Fruit fly (Drosophila melanogaster) S2 (cell line): ENCODE measurements around the gene Tk.

Experiments
- CG8478 ChIP-seq: fragments of >200 bp; optimal IDR thresholded peaks from 2 replicates; lab custom pipeline; 2018
- CTCF ChIP-seq, 2 experiments: fragments of >200 bp; optimal IDR thresholded peaks; 2 replicates each; lab custom pipeline; 2018

Gene Tk

DNA sequence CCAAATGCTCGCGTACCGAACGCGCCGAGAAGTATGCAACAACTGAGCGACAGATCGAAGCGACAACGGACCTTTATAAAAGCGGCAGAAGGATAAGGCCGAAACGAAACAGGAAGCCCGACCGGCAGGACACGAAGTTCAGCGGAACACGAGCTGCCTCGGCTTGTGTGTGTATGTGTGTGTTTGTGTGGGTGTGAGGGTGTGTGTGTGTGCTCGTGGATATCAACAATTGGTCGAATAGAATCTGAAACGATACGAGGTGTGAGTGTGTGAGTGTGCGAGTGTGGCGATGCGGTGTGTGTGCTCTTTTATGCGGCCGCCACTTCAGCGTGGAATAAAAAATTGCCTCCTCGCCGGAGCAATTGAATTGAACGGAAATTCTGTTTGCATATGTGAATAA, at the start of gene Tk:
Gene Tk, minus strand, starts transcription at position 57 of the 400 bp plus-strand sequence.
- no peak for TF ChIP-seq CG8478 (lab: Kevin White, UChicago)
- TF ChIP-seq CTCF (optimal IDR thresholded peaks at IDR 0.05; lab: Kevin White, UChicago): no peak

DNA sequence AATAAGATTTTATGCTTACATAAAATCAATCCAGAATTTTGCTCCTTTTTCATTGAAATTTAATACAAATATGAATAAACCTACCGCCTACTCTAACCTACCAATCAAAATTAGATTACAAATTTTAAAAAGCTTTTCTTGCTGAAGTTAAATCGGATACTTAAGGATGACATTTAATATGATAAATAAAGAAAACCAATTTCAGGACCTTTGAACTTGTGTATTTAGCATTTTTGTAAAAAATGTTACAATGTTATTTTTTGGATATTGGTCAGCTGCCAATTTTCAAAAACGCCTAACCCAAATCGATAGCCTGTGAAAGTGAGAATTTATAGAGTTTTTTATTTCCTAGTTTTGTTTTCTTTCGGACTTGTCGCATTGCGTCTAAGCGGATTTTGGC, 43.8 kb upstream of the Tk start, which contains the start of gene CG14739:
Gene CG14739, minus strand, starts transcription at position 101 of the 400 bp plus-strand sequence.
- no peak for TF ChIP-seq CG8478 (lab: Kevin White, UChicago)
- TF ChIP-seq CTCF (optimal IDR thresholded peaks at IDR 0.05; lab: Kevin White, UChicago): no peak

DNA sequence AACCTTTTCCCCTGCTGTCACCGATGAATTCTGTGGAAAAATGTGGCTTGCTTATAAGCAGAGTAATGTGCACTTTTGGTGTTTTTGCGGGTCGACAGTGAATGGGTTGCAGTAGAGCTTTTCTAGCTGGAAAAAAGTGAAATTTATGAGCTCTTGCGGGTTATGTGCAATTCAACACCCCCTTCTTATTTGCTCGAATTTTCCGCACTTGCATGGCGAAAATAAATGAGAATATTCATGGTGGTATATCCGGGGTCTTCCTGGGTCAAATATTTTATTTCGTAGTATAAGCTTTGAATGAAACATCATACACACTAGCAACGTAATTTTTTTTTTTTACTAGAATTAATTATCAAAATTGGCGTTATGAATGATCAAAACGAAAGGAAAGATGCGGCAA, 35.0 kb upstream of the Tk start, which contains the start of gene CG14736:
Gene CG14736, plus strand, starts transcription at position 301 of the 400 bp plus-strand sequence.
- TF ChIP-seq CG8478 (lab: Kevin White, UChicago) (no peak), CTCF (optimal IDR thresholded peaks at IDR 0.05; lab: Kevin White, UChicago) (no peak)

DNA sequence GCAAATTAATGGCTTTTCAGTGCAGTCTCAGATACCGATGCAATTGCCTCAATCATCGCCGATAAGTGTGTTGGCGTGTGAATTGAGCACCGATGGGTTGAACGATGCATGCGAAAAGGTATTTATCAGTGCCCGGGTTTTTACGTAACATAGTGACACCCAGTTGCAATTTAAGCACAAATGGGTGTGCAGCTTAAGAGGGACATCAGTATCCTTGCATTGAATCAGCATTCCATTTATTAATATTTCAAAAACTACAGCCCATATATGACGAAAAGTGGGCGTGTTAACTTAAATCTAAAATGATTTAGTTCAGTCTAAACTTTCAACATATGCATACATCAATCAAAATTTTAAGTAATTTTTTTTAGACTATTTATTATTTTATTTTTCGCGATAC, 27.6 kb upstream of the Tk start, which contains the start of gene ssp5:
Gene ssp5, plus strand, starts transcription at position 301 of the 400 bp plus-strand sequence.
- TF ChIP-seq CTCF (optimal IDR thresholded peaks at IDR 0.05; lab: Kevin White, UChicago) (no peak), CG8478 (lab: Kevin White, UChicago) (no peak)

DNA sequence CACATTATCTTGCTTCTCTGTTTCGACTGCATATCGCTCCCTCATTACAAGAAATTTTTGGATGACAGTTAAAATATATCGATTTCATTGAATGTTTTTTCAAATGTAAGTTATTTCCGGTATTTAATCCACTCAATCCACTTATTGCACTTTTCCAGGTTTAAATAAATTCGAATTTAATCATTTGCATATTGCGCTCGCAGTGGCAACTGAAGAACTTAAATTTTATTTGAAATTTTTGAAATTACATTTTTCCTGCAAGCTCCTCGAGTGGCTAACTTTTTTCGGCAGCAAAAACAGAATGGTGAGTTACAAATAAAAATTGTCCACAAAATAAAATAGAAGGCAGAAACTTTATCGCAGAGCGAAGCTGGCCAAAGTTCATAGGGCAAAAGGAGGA, 26.4 kb upstream of the Tk start, which contains the start of the genes CG31358, CG42504 and CG42505:
Gene CG31358, minus strand, starts transcription at position 101 of the 400 bp plus-strand sequence.
Gene CG42504, minus strand, starts transcription at position 101 of the 400 bp plus-strand sequence.
Gene CG42505, minus strand, starts transcription at position 101 of the 400 bp plus-strand sequence.
- TF ChIP-seq CTCF (optimal IDR thresholded peaks at IDR 0.05; lab: Kevin White, UChicago) (no peak), CG8478 (lab: Kevin White, UChicago) (no peak)

DNA sequence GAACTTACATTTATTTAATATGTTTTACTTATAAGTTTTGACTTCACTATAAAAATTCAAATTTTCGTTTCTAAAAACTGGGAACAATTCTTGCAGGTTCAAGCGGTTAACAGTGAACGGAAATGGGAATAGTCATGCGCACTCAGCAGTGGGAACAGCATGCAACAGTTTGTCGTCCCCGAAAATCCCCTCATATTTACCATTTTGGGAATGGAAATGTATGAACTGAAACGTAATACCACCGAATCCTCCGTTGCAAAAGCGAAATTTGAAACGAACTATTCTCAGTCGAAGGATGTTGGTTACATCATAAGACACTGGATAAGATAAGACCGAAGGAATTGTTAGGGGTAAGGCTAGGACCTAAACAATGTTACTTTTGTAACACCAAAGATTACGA, 15.7 kb upstream of the Tk start:
- TF ChIP-seq CTCF (optimal IDR thresholded peaks at IDR 0.05; lab: Kevin White, UChicago): no peak
- TF ChIP-seq CG8478 (lab: Kevin White, UChicago): no peak

DNA sequence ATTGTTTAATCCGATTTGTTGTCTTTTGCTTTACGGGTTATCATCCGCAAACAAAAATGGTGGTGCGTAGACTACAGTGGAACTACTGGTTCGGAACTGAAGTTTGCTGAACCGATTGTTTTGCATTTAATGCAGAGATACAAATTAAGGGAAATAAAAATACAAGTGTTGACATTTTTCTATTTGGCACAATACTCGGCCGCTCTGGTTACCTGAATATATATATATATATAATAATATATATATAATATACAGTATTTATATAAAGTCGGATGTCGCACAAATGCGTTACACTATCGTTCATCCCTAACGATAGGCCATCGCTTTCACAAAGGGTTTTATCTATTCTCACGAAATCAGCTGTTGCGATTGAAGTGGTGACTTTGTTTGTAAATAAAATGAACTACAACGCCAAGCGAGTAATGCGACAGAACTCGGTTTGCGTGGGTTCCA, 11.6 kb upstream of the Tk start, which contains the start of the genes DCAF12 and Spt3:
Gene DCAF12, minus strand, starts transcription at position 204 of the 453 bp plus-strand sequence.
Gene Spt3, plus strand, starts transcription at position 329 of the 453 bp plus-strand sequence.
- TF ChIP-seq CG8478 (lab: Kevin White, UChicago): no peak
- no peak for TF ChIP-seq CTCF (optimal IDR thresholded peaks at IDR 0.05; lab: Kevin White, UChicago)

DNA sequence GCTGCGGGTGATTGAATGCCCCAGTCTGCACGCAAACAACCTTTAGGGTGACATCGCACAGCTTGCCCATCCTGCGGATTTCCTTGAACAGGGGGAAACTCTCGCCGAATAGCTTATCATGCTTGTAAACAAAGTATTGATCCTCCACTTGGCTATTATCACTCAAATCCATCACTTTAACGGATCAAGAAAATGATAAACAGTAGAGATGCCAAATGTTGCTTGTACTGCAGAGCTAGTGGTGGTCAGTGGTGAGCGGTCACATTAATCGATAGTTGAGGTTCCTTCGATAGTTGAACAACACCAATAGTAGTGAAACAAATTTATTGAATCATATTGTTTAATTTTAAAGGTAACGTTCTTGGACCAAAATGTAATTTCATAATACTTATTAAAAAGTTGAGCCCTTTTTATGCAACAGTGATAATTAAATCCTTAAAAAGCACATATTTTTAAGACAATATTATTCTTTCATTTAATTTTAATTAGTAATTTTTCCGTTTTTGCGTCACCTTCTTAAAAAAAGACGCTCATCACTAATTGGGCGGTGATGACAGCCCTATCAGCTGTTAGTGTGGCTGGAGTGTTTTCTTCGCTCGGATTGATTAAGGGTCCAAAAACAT, 5.0 kb upstream of the Tk start, which contains the start of the genes KLHL18 and GCC185:
Gene KLHL18, minus strand, starts transcription at position 233 of the 623 bp plus-strand sequence.
Gene GCC185, plus strand, starts transcription at position 571 of the 623 bp plus-strand sequence.
- TF ChIP-seq CTCF (optimal IDR thresholded peaks at IDR 0.05; lab: Kevin White, UChicago) (no peak), CG8478 (lab: Kevin White, UChicago) (no peak)

DNA sequence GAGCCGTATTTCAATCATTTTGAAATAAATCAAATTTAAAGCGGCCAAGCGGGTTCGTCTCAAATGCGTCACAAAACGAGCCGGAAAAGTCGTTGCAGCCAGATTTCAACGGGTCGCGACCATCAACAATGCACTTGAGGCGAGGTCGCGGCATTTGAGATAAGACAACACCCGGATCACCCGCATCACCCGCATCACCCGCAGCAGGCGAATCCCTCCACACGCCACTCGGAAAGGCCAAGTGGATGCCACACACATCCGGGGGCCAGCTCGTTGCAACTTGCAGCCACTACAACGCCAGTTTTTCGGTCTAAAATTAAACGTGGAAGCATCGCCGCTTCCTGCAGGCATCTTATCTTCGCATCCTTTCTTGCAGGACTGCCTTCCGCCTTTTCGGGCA, 1.1 kb upstream of the Tk start:
- TF ChIP-seq CG8478 (lab: Kevin White, UChicago) (no peak), CTCF (optimal IDR thresholded peaks at IDR 0.05; lab: Kevin White, UChicago) (no peak)

DNA sequence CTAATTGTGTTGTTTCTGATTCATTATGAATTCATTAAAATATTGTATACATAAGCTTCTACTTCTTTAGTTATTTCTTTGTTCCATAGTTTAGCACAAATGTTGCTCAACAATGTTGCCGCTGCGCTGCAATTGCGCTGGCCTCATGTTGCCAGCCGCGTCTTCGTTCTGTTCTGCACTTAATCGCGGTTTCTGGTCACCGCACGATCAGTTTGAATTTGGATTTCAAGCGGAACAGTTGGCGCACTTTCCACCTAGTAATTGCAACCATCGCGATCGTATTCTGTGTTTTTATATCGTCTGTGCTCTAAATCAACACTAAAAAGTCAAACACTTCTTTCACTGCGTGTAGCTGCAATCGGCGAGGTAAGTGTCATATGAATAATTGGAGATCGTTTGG, 6.2 kb downstream of the Tk start, which contains the start of gene Ect3:
Gene Ect3, plus strand, starts transcription at position 205 of the 400 bp plus-strand sequence.
- no peak for TF ChIP-seq CG8478 (lab: Kevin White, UChicago)
- no peak for TF ChIP-seq CTCF (optimal IDR thresholded peaks at IDR 0.05; lab: Kevin White, UChicago)

DNA sequence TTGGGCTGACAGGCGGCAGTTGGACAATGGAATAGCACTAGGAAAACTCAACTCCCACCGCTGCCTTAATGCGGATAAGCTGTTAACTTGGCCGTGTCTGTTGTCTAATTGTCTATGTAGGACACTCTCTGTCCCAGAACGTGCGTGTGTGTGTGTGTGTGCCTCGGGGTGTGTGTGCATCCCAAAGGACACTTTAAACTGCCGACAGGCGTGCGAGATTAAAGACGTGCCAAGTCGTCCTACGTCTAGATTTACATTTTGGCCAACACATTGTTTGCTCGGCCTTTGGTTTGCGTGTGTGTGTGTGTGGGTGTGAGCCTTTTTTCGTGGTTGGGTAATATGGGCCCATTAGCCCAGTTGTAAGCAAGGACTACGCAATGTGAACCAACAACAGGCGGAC, 7.1 kb downstream of the Tk start:
- TF ChIP-seq CTCF (optimal IDR thresholded peaks at IDR 0.05; lab: Kevin White, UChicago) (no peak), CG8478 (lab: Kevin White, UChicago) (no peak)

DNA sequence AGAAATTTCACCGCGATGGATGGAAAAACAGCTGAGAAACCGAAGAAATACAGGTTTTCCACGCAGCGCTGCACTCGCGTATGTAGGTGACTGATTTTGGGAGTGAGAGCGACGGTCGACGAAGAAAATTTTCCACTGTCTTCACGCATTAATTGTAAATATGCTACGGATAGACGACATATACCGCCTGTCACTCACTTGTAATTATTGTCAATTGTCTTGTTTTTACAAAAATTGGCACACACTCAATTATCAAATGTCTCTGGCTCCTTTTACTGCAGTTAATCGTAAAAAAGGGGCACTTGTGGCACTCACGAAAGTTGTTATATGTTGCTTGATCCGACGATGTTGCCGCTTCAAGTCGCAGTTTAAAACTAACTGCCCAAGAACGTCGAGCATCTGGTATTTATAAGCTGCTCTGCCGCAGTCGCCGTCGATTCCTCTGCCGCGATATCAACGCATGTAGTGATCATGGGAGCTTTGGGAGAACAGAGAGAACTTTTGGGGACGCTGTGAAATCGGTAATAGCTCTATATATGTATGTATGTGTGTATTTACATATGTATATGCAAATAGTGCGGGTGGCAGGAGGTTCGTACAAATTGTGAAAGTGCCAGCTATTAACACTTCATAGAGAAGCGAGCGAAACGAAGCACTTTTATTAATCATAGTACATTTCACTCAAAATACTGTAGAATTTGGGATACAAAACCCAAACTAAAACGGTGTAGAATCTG, 12.2 kb downstream of the Tk start, which contains the start of gene mfas:
Gene mfas, minus strand, starts transcription at position 382 of the 737 bp plus-strand sequence.
- no peak for TF ChIP-seq CTCF (optimal IDR thresholded peaks at IDR 0.05; lab: Kevin White, UChicago)
- no peak for TF ChIP-seq CG8478 (lab: Kevin White, UChicago)

DNA sequence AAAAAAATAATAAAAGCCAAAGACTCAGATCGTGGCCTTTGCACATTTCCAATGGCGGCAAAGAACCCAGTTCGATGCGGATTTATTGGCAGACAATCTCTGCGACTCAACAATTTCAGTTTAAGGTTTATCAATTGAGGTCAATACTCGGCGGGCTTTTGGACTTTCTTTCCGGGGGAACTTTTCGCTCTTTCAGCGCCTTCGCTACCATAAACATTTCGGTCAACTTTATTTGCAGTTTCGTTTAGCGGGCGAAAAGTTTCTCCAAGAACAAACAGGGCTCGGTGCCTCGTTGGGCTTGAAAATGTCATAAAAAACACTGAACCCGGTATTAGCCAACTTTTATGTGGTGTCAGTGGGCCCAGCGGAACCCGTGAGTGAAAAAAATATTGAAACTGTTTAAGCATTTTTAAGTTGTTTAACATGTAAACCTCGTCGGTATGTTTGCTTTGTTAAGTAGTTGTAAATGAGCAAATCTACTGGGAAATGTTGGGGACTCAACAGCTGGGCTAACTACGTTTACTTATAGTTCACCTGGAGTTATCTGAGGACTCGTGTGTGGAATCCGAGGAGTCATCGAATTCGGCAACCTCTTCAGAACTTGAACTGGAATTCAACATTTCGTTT, 13.6 kb downstream of the Tk start:
- TF ChIP-seq CG8478 (lab: Kevin White, UChicago) (no peak), CTCF (optimal IDR thresholded peaks at IDR 0.05; lab: Kevin White, UChicago) (no peak)

DNA sequence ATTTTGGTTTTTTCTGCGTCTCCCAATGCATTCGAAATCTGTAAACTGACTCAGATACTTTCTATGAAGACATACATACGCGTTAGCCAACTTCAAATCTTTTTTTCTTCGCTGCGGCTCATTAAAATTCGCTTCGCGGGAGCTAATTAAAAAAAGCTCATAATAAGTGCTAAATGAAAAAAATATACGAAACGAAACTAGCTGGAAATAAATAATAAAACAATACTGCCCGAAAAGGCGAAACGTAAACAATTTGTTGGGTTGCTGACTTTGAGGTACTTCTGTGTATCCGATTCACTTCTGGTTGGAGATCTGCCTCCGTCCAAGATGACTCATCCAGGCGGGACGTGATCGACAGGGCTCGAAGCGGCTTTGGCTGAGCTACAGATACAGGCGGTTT, 15.3 kb downstream of the Tk start:
- TF ChIP-seq CG8478 (lab: Kevin White, UChicago) (no peak), CTCF (optimal IDR thresholded peaks at IDR 0.05; lab: Kevin White, UChicago) (no peak)
